Worm (Caenorhabditis elegans): ENCODE measurements around the gene F45D11.7.

ce11 chrII:988437-988836 lies 5.9 kb upstream of the F45D11.7 start, which contains the start of gene fbxc-39:
- no peak for TF ChIP-seq ref-1 (GFP tag; conservative IDR thresholded peaks at IDR 0.05)
- no peak for TF ChIP-seq cog-1 (tag; optimal IDR thresholded peaks at IDR 0.05)
- TF ChIP-seq med-1 (GFP tag; optimal IDR thresholded peaks at IDR 0.05; ENCODE audit: insufficient read depth) = no peak
